Worm (Caenorhabditis elegans) whole organism, L1 larva: ENCODE results near the gene rpy-1.

ENCODE experiments used
- ceh-8 ChIP-seq: fragments of 200-800 bp; sonication (Bioruptor generic); optimal IDR thresholded peaks from 2 replicates; lab custom pipeline; 2018; ENCODE audit warnings: mild to moderate bottlenecking, missing genetic modification characterization, moderate library complexity, missing compliant biosample characterization
- ceh-82 ChIP-seq, 3 experiments: fragments of 150-350 bp in 1 of 3; sonication (generic microtip) in 2 of 3; optimal IDR thresholded peaks; 2 replicates each; lab custom pipeline; 2014 to 2017; ENCODE audit warnings: missing biosample characterization in 3 of 3, missing genetic modification characterization in 3 of 3
- ceh-88 ChIP-seq: fragments of 200-800 bp; sonication (Bioruptor generic); IDR thresholded peaks from 2 replicates; pipeline ENCODE4 v1.3.6; 2022; ENCODE audit warnings: missing genetic modification characterization, missing compliant biosample characterization
- ces-1 ChIP-seq: fragments of 150-350 bp; optimal IDR thresholded peaks from 2 replicates; lab custom pipeline; 2014; ENCODE audit warnings: missing biosample characterization, missing genetic modification reagents, missing genetic modification characterization
- dsc-1 ChIP-seq: sonication (generic microtip); optimal IDR thresholded peaks from 2 replicates; lab custom pipeline; 2016; ENCODE audit warnings: mild to moderate bottlenecking, missing genetic modification characterization, missing compliant biosample characterization
- efl-1 ChIP-seq, 4 experiments: fragments of 150-350 bp; optimal IDR thresholded peaks in 3 of 4; peaks in 1 of 4; 1 replicate in 1 of 4; 2 replicates in 3 of 4; lab custom pipeline; 2014; ENCODE audit warnings: missing biosample characterization in 2 of 4, missing genetic modification characterization in 2 of 4, missing genetic modification reagents in 2 of 4
- egl-13 ChIP-seq: sonication (generic microtip); optimal IDR thresholded peaks from 2 replicates; lab custom pipeline; 2016; ENCODE audit warnings: missing genotype, missing genetic modification reagents, missing genetic modification characterization, missing compliant biosample characterization
- egl-27 ChIP-seq, 2 experiments: fragments of 150-350 bp in 1 of 2; sonication (generic microtip); optimal IDR thresholded peaks; 3 replicates each; lab custom pipeline; 2017 to 2018; ENCODE audit warnings: missing biosample characterization in 2 of 2, missing genetic modification characterization in 2 of 2, missing genetic modification reagents in 2 of 2
- elt-2 ChIP-seq: sonication (generic microtip); optimal IDR thresholded peaks from 2 replicates; lab custom pipeline; 2016; ENCODE audit warnings: missing genetic modification characterization, mild to moderate bottlenecking, inconsistent platforms, missing compliant biosample characterization, missing genetic modification reagents
- elt-3 ChIP-seq, 6 experiments: fragments of 150-350 bp in 1 of 6; sonication (generic microtip); optimal IDR thresholded peaks; 2 replicates each; lab custom pipeline; 2017 to 2018; ENCODE audit warnings: missing biosample characterization in 6 of 6, missing genetic modification characterization in 6 of 6, inconsistent platforms in 1 of 6
- fkh-10 ChIP-seq: sonication (generic microtip); optimal IDR thresholded peaks from 2 replicates; lab custom pipeline; 2017; ENCODE audit warnings: missing biosample characterization, missing genetic modification reagents, missing genetic modification characterization
- fkh-4 ChIP-seq: sonication (generic microtip); optimal IDR thresholded peaks from 2 replicates; lab custom pipeline; 2016; ENCODE audit warnings: missing compliant biosample characterization, missing genetic modification characterization, borderline replicate concordance
- fkh-8 ChIP-seq: sonication (generic microtip); optimal IDR thresholded peaks from 2 replicates; lab custom pipeline; 2016; ENCODE audit warnings: mild to moderate bottlenecking, missing genetic modification characterization, missing compliant biosample characterization
- fos-1 ChIP-seq: fragments of 150-350 bp; optimal IDR thresholded peaks from 2 replicates; lab custom pipeline; 2014; ENCODE audit warnings: missing biosample characterization, missing genetic modification characterization
- grh-1 ChIP-seq: fragments of 200-800 bp; sonication (Bioruptor generic); IDR thresholded peaks from 2 replicates; pipeline ENCODE4 v1.3.6; 2022; ENCODE audit warnings: missing genetic modification reagents, missing genetic modification characterization, missing compliant biosample characterization
- hlh-17 ChIP-seq: fragments of 200-800 bp; sonication (Bioruptor generic); optimal IDR thresholded peaks from 2 replicates; lab custom pipeline; 2018; ENCODE audit warnings: missing genetic modification characterization, mild to moderate bottlenecking, missing compliant biosample characterization, moderate library complexity, borderline replicate concordance
- hlh-4 ChIP-seq: sonication (generic microtip); optimal IDR thresholded peaks from 2 replicates; lab custom pipeline; 2016; ENCODE audit warnings: mild to moderate bottlenecking, missing genetic modification characterization, missing compliant biosample characterization
- hpl-2 ChIP-seq: fragments of 150-350 bp; optimal IDR thresholded peaks from 2 replicates; lab custom pipeline; 2014; ENCODE audit warnings: missing biosample characterization, missing genetic modification reagents, missing genetic modification characterization
- irx-1 ChIP-seq: sonication (generic microtip); optimal IDR thresholded peaks from 2 replicates; lab custom pipeline; 2016; ENCODE audit warnings: missing genetic modification characterization, missing compliant biosample characterization
- lin-14 ChIP-seq: fragments of 200-800 bp; sonication (Bioruptor generic); optimal IDR thresholded peaks from 2 replicates; lab custom pipeline; 2018; ENCODE audit warnings: mild to moderate bottlenecking, missing genetic modification characterization, moderate library complexity, missing compliant biosample characterization
- mab-9 ChIP-seq: fragments of 200-800 bp; sonication (Bioruptor generic); IDR thresholded peaks from 2 replicates; pipeline ENCODE4 v1.3.6; 2022; ENCODE audit warnings: missing genetic modification reagents, missing genetic modification characterization, missing compliant biosample characterization
- mef-2 ChIP-seq: fragments of 150-350 bp; optimal IDR thresholded peaks from 2 replicates; lab custom pipeline; 2014; ENCODE audit warnings: missing biosample characterization, missing genetic modification characterization
- nhr-12 ChIP-seq: sonication (generic microtip); optimal IDR thresholded peaks from 2 replicates; lab custom pipeline; 2017; ENCODE audit warnings: missing biosample characterization, missing genetic modification characterization
- nhr-19 ChIP-seq: fragments of 200-800 bp; sonication (Bioruptor generic); conservative IDR thresholded peaks from 2 replicates; pipeline ENCODE4 v1.3.6; 2022; ENCODE audit warnings: missing genetic modification characterization, missing compliant biosample characterization
- nhr-20 ChIP-seq: sonication (generic microtip); optimal IDR thresholded peaks from 2 replicates; lab custom pipeline; 2016; ENCODE audit warnings: mild to moderate bottlenecking, missing genetic modification characterization, missing compliant biosample characterization
- nhr-71 ChIP-seq: sonication (generic microtip); optimal IDR thresholded peaks from 2 replicates; lab custom pipeline; 2016; ENCODE audit warnings: mild to moderate bottlenecking, missing genetic modification characterization, moderate library complexity, missing compliant biosample characterization
- nhr-77 ChIP-seq: fragments of 150-350 bp; optimal IDR thresholded peaks from 2 replicates; lab custom pipeline; 2014; ENCODE audit warnings: missing biosample characterization, missing genetic modification characterization
- pag-3 ChIP-seq: sonication (generic microtip); optimal IDR thresholded peaks from 2 replicates; lab custom pipeline; 2017; ENCODE audit warnings: missing genetic modification characterization, mild to moderate bottlenecking, missing compliant biosample characterization, antibody characterized with exemption, borderline replicate concordance; ENCODE audit not compliant: insufficient read depth
- pax-3 ChIP-seq: fragments of 200-800 bp; sonication (Bioruptor generic); optimal IDR thresholded peaks from 2 replicates; lab custom pipeline; 2018; ENCODE audit warnings: mild to moderate bottlenecking, missing genetic modification characterization, moderate library complexity, missing compliant biosample characterization
- snpc-4 ChIP-seq: fragments of 150-350 bp; optimal IDR thresholded peaks from 2 replicates; lab custom pipeline; 2014; ENCODE audit warnings: missing biosample characterization, missing genetic modification characterization
- snu-23 ChIP-seq: sonication (generic microtip); optimal IDR thresholded peaks from 2 replicates; lab custom pipeline; 2016; ENCODE audit warnings: missing genetic modification characterization, missing compliant biosample characterization
- sox-4 ChIP-seq: sonication (generic microtip); optimal IDR thresholded peaks from 2 replicates; lab custom pipeline; 2016; ENCODE audit warnings: missing genetic modification characterization, missing compliant biosample characterization
- sptf-1 ChIP-seq: fragments of 150-350 bp; optimal IDR thresholded peaks from 2 replicates; lab custom pipeline; 2014; ENCODE audit warnings: missing biosample characterization, missing genetic modification characterization
- tbx-2 ChIP-seq: sonication (generic microtip); optimal IDR thresholded peaks from 2 replicates; lab custom pipeline; 2016; ENCODE audit warnings: missing genetic modification characterization, missing compliant biosample characterization
- tlp-1 ChIP-seq: fragments of 150-350 bp; optimal IDR thresholded peaks from 2 replicates; lab custom pipeline; 2014; ENCODE audit warnings: missing biosample characterization, missing genetic modification characterization
- unc-62 ChIP-seq: fragments of 150-350 bp; optimal IDR thresholded peaks from 2 replicates; lab custom pipeline; 2014; ENCODE audit warnings: missing biosample characterization, missing genetic modification reagents, missing genetic modification characterization

Gene rpy-1

ce11 chrII:6750929-6751328, 45.5 kb upstream of the rpy-1 start, which contains the start of gene F41G3.20:
Gene F41G3.20, minus strand, starts transcription at chrII:6751029.
- TF ChIP-seq egl-13 (no peak), lin-14 (GFP tag; lab: Kevin White, UChicago) (no peak), hpl-2 (GFP tag; lab: Kevin White, UChicago) (no peak), snpc-4 (no peak), tlp-1 (no peak), nhr-19 (no peak), unc-62 (GFP tag; lab: Kevin White, UChicago) (no peak), sptf-1 (tag; lab: Kevin White, UChicago) (no peak), hlh-17 (GFP tag; lab: Kevin White, UChicago) (no peak), fos-1 (tag; lab: Kevin White, UChicago) (no peak), fkh-4 (tag; lab: Kevin White, UChicago) (no peak), fkh-10 (GFP tag; lab: Kevin White, UChicago) (no peak)

- TF ChIP-seq elt-2 (no peak), mef-2 (tag; lab: Kevin White, UChicago) (no peak), nhr-77 (tag; lab: Kevin White, UChicago) (no peak), grh-1 (GFP tag; lab: Robert Waterston, UW) (no peak), ces-1 (no peak), mab-9 (GFP tag; lab: Robert Waterston, UW) (no peak), nhr-19 (no peak)
Measured at ce11 chrII:6749422-6749821, 44.0 kb upstream of the rpy-1 start, which contains the start of gene F41G3.10. Gene F41G3.10, minus strand, starts transcription at chrII:6749522.

- TF ChIP-seq ceh-88 (GFP tag; lab: Robert Waterston, UW), result no peak
- TF ChIP-seq hlh-4 (tag; lab: Kevin White, UChicago), result no peak
- no peak for TF ChIP-seq mef-2 (tag; lab: Kevin White, UChicago)
Measured at ce11 chrII:6746404-6746803, 41.0 kb upstream of the rpy-1 start, which contains the start of gene F41G3.5. Gene F41G3.5, plus strand, starts transcription at chrII:6746704.

- TF ChIP-seq efl-1 (optimal IDR thresholded peaks at IDR 0.05; lab: Kevin White, UChicago) (no peak), efl-1 (GFP tag; optimal IDR thresholded peaks at IDR 0.05 in 1 of 2; lab: Kevin White, UChicago) (peak in 1 of 2 experiments; percentile 75), nhr-20 (tag; lab: Kevin White, UChicago) (peak; percentile 4), snu-23 (GFP tag; lab: Kevin White, UChicago) (no peak), fos-1 (tag; lab: Kevin White, UChicago) (peak; percentile 33), pax-3 (peak; percentile 50), nhr-71 (tag; lab: Kevin White, UChicago) (peak; percentile 53), fkh-8 (tag; lab: Kevin White, UChicago) (peak; percentile 80), ceh-8 (GFP tag; lab: Kevin White, UChicago) (no peak), dsc-1 (tag; lab: Kevin White, UChicago) (peak; percentile 96), tbx-2 (no peak), egl-13 (peak; percentile 60), sox-4 (peak; percentile 28)
Measured at ce11 chrII:6745783-6746182, 40.3 kb upstream of the rpy-1 start, which contains the start of gene ins-14. Gene ins-14, minus strand, starts transcription at chrII:6745814.

- TF ChIP-seq efl-1 (optimal IDR thresholded peaks at IDR 0.05; lab: Kevin White, UChicago) (no peak), efl-1 (GFP tag; optimal IDR thresholded peaks at IDR 0.05 in 1 of 2; lab: Kevin White, UChicago) (peak in 1 of 2 experiments; percentile 12), ceh-82 (tag; optimal IDR thresholded peaks at IDR 0.05; lab: Kevin White, UChicago) (no peak)
Measured at ce11 chrII:6744648-6745047, 39.2 kb upstream of the rpy-1 start, which contains the start of gene ins-15. Gene ins-15, minus strand, starts transcription at chrII:6744748.

ce11 chrII:6742614-6743013, 37.2 kb upstream of the rpy-1 start, which contains the start of gene F41G3.6:
Gene F41G3.6, plus strand, starts transcription at chrII:6742914.
- TF ChIP-seq pag-3 (tag; lab: Kevin White, UChicago) (no peak), egl-27 (tag; optimal IDR thresholded peaks at IDR 0.05; lab: Kevin White, UChicago) (no peak), nhr-71 (tag; lab: Kevin White, UChicago) (no peak), hpl-2 (GFP tag; lab: Kevin White, UChicago) (no peak), irx-1 (tag; lab: Kevin White, UChicago) (no peak), nhr-12 (tag; lab: Kevin White, UChicago) (no peak), elt-3 (tag; optimal IDR thresholded peaks at IDR 0.05; lab: Kevin White, UChicago) (no peak), fos-1 (tag; lab: Kevin White, UChicago) (no peak)
